Worm (Caenorhabditis elegans): Measurements from ENCODE around the gene F42G4.6.
"Not testable (repeated sequence)": the region's sequence is repeated elsewhere in the genome, so short reads cannot be mapped to it uniquely, and the experiment has no call there.

F42G4.6 gene

ce11 chrII:13076301-13076916 lies 2.8 kb upstream of the F42G4.6 start:
- no peak for TF ChIP-seq unc-62 (GFP tag; optimal IDR thresholded peaks at IDR 0.05)

- no peak for TF ChIP-seq unc-62 (GFP tag; optimal IDR thresholded peaks at IDR 0.05)
These were observed 1.4 kb upstream of the F42G4.6 start for ce11 chrII:13077746-13078145.

ce11 chrII:13080607-13081006 lies 1.4 kb downstream of the F42G4.6 start, which contains the start of gene Y81G3A.2:
Y81G3A.2 (plus strand) TSS chrII:13080907.
- not testable (repeated sequence) for TF ChIP-seq unc-62 (GFP tag; optimal IDR thresholded peaks at IDR 0.05)

ce11 chrII:13082403-13082802 lies 3.2 kb downstream of the F42G4.6 start, which contains the start of gene Y81G3A.6:
Y81G3A.6 (minus strand) TSS chrII:13082503.
- not testable (repeated sequence) for TF ChIP-seq unc-62 (GFP tag; optimal IDR thresholded peaks at IDR 0.05)

ce11 chrII:13083752-13084214 lies 4.6 kb downstream of the F42G4.6 start, which contains the start of the genes Y81G3A.1 and gcn-2:
Y81G3A.1 (minus strand) TSS chrII:13083926.
gcn-2 (plus strand) TSS chrII:13084164.
- TF ChIP-seq unc-62 (GFP tag; optimal IDR thresholded peaks at IDR 0.05) = no peak

ce11 chrII:13085951-13086350 lies 6.8 kb downstream of the F42G4.6 start:
- TF ChIP-seq unc-62 (GFP tag; optimal IDR thresholded peaks at IDR 0.05) = no peak

- no peak for TF ChIP-seq unc-62 (GFP tag; optimal IDR thresholded peaks at IDR 0.05)
These were observed 11.9 kb downstream of the F42G4.6 start, which contains the start of gene Y81G3A.4 for ce11 chrII:13091123-13091522. Y81G3A.4 (plus strand) TSS chrII:13091423.

ce11 chrII:13091857-13092256 lies 12.7 kb downstream of the F42G4.6 start:
- no peak for TF ChIP-seq unc-62 (GFP tag; optimal IDR thresholded peaks at IDR 0.05)

- TF ChIP-seq unc-62 (GFP tag; optimal IDR thresholded peaks at IDR 0.05) = no peak
These were observed 17.2 kb downstream of the F42G4.6 start for ce11 chrII:13096345-13096744.

ce11 chrII:13098175-13098574 lies 19.0 kb downstream of the F42G4.6 start, which contains the start of gene col-86:
col-86 (minus strand) TSS chrII:13098275.
- no peak for TF ChIP-seq unc-62 (GFP tag; optimal IDR thresholded peaks at IDR 0.05)

- TF ChIP-seq unc-62 (GFP tag; optimal IDR thresholded peaks at IDR 0.05) = no peak
These were observed 28.5 kb downstream of the F42G4.6 start, which contains the start of gene pqn-32 for ce11 chrII:13107719-13108118. pqn-32 (plus strand) TSS chrII:13108019.

- TF ChIP-seq unc-62 (GFP tag; optimal IDR thresholded peaks at IDR 0.05) = no peak
These were observed 37.5 kb downstream of the F42G4.6 start, which contains the start of gene rict-1 for ce11 chrII:13116710-13117109. rict-1 (minus strand) TSS chrII:13116810.

ce11 chrII:13117135-13117534 lies 38.0 kb downstream of the F42G4.6 start, which contains the start of gene gfm-1:
gfm-1 (plus strand) TSS chrII:13117483.
- no peak for TF ChIP-seq unc-62 (GFP tag; optimal IDR thresholded peaks at IDR 0.05)

ce11 chrII:13122720-13123119 lies 43.5 kb downstream of the F42G4.6 start, which contains the start of gene bath-45:
bath-45 (plus strand) TSS chrII:13123020.
- no peak for TF ChIP-seq unc-62 (GFP tag; optimal IDR thresholded peaks at IDR 0.05)

- TF ChIP-seq unc-62 (GFP tag; optimal IDR thresholded peaks at IDR 0.05) = no peak
These were observed 50.4 kb downstream of the F42G4.6 start, which contains the start of gene F29C12.6 for ce11 chrII:13129602-13130001. F29C12.6 (plus strand) TSS chrII:13129902.
